Worm (Caenorhabditis elegans) whole organism, midembryonic: ENCODE measurements around the gene C55A6.12.

Experiments
- T22C8.4 ChIP-seq: fragments of 200-800 bp; sonication (Bioruptor generic); IDR thresholded peaks from 2 replicates; pipeline ENCODE4 v1.3.6; 2022; ENCODE audit warnings: missing genetic modification characterization, missing compliant biosample characterization
- cog-1 ChIP-seq: sonication (generic microtip); optimal IDR thresholded peaks from 2 replicates; lab custom pipeline; 2016; ENCODE audit warnings: missing genetic modification characterization, missing compliant biosample characterization
- flt-1 ChIP-seq: fragments of 200-800 bp; sonication (Bioruptor generic); IDR thresholded peaks from 2 replicates; pipeline ENCODE4 v1.3.6; 2022; ENCODE audit warnings: missing genetic modification characterization, missing compliant biosample characterization
- klf-2 ChIP-seq: fragments of 200-800 bp; sonication (Bioruptor generic); conservative IDR thresholded peaks from 2 replicates; pipeline ENCODE4 v1.3.6; 2022; ENCODE audit warnings: missing genetic modification reagents, missing genetic modification characterization, missing compliant biosample characterization
- ref-1 ChIP-seq: fragments of 200-800 bp; sonication (Bioruptor generic); conservative IDR thresholded peaks from 2 replicates; pipeline ENCODE4 v1.3.6; 2022; ENCODE audit warnings: missing genetic modification reagents, missing genetic modification characterization, missing compliant biosample characterization
- tab-1 ChIP-seq: fragments of 200-800 bp; sonication (Bioruptor generic); IDR thresholded peaks from 2 replicates; pipeline ENCODE4 v1.3.6; 2022; ENCODE audit warnings: missing genetic modification characterization, missing compliant biosample characterization
- ztf-23 ChIP-seq: fragments of 200-800 bp; sonication (Bioruptor generic); IDR thresholded peaks from 2 replicates; pipeline ENCODE4 v1.3.6; 2022; ENCODE audit warnings: missing genetic modification reagents, missing genetic modification characterization, missing compliant biosample characterization

DNA sequence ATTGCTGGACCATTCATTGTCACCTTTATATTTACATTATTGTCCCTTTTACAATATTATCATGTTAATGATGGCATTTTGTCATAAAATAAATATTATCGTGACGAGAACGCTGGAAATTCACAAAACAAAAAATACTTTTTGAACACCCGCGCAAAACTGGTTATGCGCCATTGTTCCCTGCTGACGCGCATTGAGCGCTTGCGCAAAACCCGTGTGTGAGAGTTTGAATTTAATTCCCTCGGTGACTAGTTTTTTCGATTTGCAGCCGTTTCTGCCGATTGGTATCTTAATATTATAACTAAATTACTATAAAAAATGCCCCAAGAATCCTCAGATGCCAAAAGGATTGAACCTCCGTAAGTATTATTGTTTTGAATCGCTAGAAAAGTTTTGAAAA lies 18.5 kb upstream of the C55A6.12 start, which contains the start of gene pafo-1:
- TF ChIP-seq T22C8.4 (GFP tag; lab: Robert Waterston, UW) = no peak; the same call in 1 of the 2 replicates
- TF ChIP-seq ztf-23 (GFP tag; lab: Robert Waterston, UW) = peak; percentile 78
- TF ChIP-seq flt-1 (GFP tag; lab: Robert Waterston, UW) = peak; percentile 67; the same call in 1 of the 2 replicates
- no peak for TF ChIP-seq klf-2
- no peak for TF ChIP-seq ref-1 (GFP tag; lab: Robert Waterston, UW)
- TF ChIP-seq cog-1 (tag; lab: Kevin White, UChicago) = peak; percentile 52
- TF ChIP-seq tab-1 (GFP tag; lab: Robert Waterston, UW) = peak; percentile 30; the same call in 1 of the 2 replicates
